Worm (Caenorhabditis elegans) whole organism, late embryonic: Measurements from ENCODE around the gene T10B9.14.
A peak's percentile ranks its signal among the peaks of the same experiment; 100 is the strongest.

Experiments used
- C38D4.7 ChIP-seq: fragments of 200-800 bp; sonication (Bioruptor generic); optimal IDR thresholded peaks from 2 replicates; lab custom pipeline; 2018; ENCODE audit warnings: mild to moderate bottlenecking, missing genetic modification characterization, moderate library complexity, missing compliant biosample characterization
- K02D7.2 ChIP-seq: sonication (generic microtip); optimal IDR thresholded peaks from 2 replicates; lab custom pipeline; 2017; ENCODE audit warnings: mild to moderate bottlenecking, missing genetic modification characterization, missing compliant biosample characterization
- K09A11.1 ChIP-seq: sonication (generic microtip); optimal IDR thresholded peaks from 2 replicates; lab custom pipeline; 2017; ENCODE audit warnings: antibody characterized with exemption, mild to moderate bottlenecking, missing genetic modification characterization, missing compliant biosample characterization; ENCODE audit not compliant: insufficient read depth
- Y22D7AL.16 ChIP-seq: sonication (generic microtip); optimal IDR thresholded peaks from 2 replicates; lab custom pipeline; 2016; ENCODE audit warnings: missing genetic modification characterization, missing compliant biosample characterization
- ceh-14 ChIP-seq: sonication (generic microtip); optimal IDR thresholded peaks from 2 replicates; lab custom pipeline; 2016; ENCODE audit warnings: missing genotype, missing genetic modification characterization, missing compliant biosample characterization
- ceh-22 ChIP-seq: sonication (generic microtip); optimal IDR thresholded peaks from 2 replicates; lab custom pipeline; 2017; ENCODE audit warnings: missing biosample characterization, missing genetic modification characterization
- ceh-24 ChIP-seq: sonication (generic microtip); optimal IDR thresholded peaks from 2 replicates; lab custom pipeline; 2016; ENCODE audit warnings: mild to moderate bottlenecking, missing genetic modification characterization, missing compliant biosample characterization
- ceh-31 ChIP-seq: sonication (generic microtip); optimal IDR thresholded peaks from 2 replicates; lab custom pipeline; 2016; ENCODE audit warnings: missing genetic modification characterization, missing compliant biosample characterization
- ceh-34 ChIP-seq: sonication (generic microtip); optimal IDR thresholded peaks from 2 replicates; lab custom pipeline; 2016; ENCODE audit warnings: mild to moderate bottlenecking, missing genetic modification characterization, missing compliant biosample characterization
- ceh-45 ChIP-seq: fragments of 200-800 bp; sonication (Bioruptor generic); IDR thresholded peaks from 2 replicates; pipeline ENCODE4 v1.3.6; 2022; ENCODE audit warnings: missing genetic modification reagents, missing genetic modification characterization, missing compliant biosample characterization
- ceh-6 ChIP-seq: fragments of 200-800 bp; sonication (Bioruptor generic); optimal IDR thresholded peaks from 2 replicates; lab custom pipeline; 2018; ENCODE audit warnings: mild to moderate bottlenecking, missing genetic modification characterization, missing compliant biosample characterization
- elt-2 ChIP-seq: sonication (generic microtip); optimal IDR thresholded peaks from 2 replicates; lab custom pipeline; 2016; ENCODE audit warnings: missing genetic modification reagents, missing genetic modification characterization, missing compliant biosample characterization
- ets-4 ChIP-seq: sonication (generic microtip); optimal IDR thresholded peaks from 2 replicates; lab custom pipeline; 2016; ENCODE audit warnings: missing genetic modification characterization, missing compliant biosample characterization
- fkh-6 ChIP-seq: sonication (generic microtip); optimal IDR thresholded peaks from 2 replicates; lab custom pipeline; 2016; ENCODE audit warnings: missing genetic modification characterization, missing compliant biosample characterization
- gmeb-2 ChIP-seq: sonication (generic microtip); optimal IDR thresholded peaks from 2 replicates; lab custom pipeline; 2016; ENCODE audit warnings: missing genetic modification characterization, inconsistent platforms, missing compliant biosample characterization
- hlh-8 ChIP-seq: sonication (generic microtip); optimal IDR thresholded peaks from 2 replicates; lab custom pipeline; 2016; ENCODE audit warnings: missing genotype, missing genetic modification characterization, missing compliant biosample characterization
- lin-11 ChIP-seq: fragments of 200-800 bp; sonication (Bioruptor generic); optimal IDR thresholded peaks from 2 replicates; lab custom pipeline; 2018; ENCODE audit warnings: mild to moderate bottlenecking, missing genetic modification characterization, missing compliant biosample characterization
- madf-2 ChIP-seq: sonication (generic microtip); optimal IDR thresholded peaks from 2 replicates; lab custom pipeline; 2017; ENCODE audit warnings: missing genetic modification characterization, missing compliant biosample characterization
- nfya-1 ChIP-seq: sonication (generic microtip); optimal IDR thresholded peaks from 2 replicates; lab custom pipeline; 2017; ENCODE audit warnings: missing genetic modification characterization, mild to moderate bottlenecking, missing compliant biosample characterization, antibody characterized with exemption, moderate library complexity
- npax-4 ChIP-seq: sonication (generic microtip); optimal IDR thresholded peaks from 2 replicates; lab custom pipeline; 2016; ENCODE audit warnings: missing genetic modification characterization, missing compliant biosample characterization
- odd-2 ChIP-seq: sonication (generic microtip); optimal IDR thresholded peaks from 2 replicates; lab custom pipeline; 2017; ENCODE audit warnings: antibody characterized with exemption, mild to moderate bottlenecking, missing genetic modification characterization, missing compliant biosample characterization
- pag-3 ChIP-seq: sonication (generic microtip); optimal IDR thresholded peaks from 2 replicates; lab custom pipeline; 2016; ENCODE audit warnings: missing compliant biosample characterization, missing genetic modification characterization, borderline replicate concordance
- pat-9 ChIP-seq: fragments of 200-800 bp; sonication (Bioruptor generic); optimal IDR thresholded peaks from 2 replicates; lab custom pipeline; 2018; ENCODE audit warnings: mild to moderate bottlenecking, missing genetic modification characterization, moderate library complexity, missing compliant biosample characterization
- pha-2 ChIP-seq: sonication (generic microtip); optimal IDR thresholded peaks from 2 replicates; lab custom pipeline; 2017; ENCODE audit warnings: mild to moderate bottlenecking, missing genetic modification characterization, missing compliant biosample characterization
- pha-4 ChIP-seq: fragments of 150-350 bp; optimal IDR thresholded peaks from 2 replicates; lab custom pipeline; 2018; ENCODE audit warnings: missing biosample characterization, missing genetic modification reagents, missing genetic modification characterization
- pqm-1 ChIP-seq: sonication (generic microtip); optimal IDR thresholded peaks from 2 replicates; lab custom pipeline; 2016; ENCODE audit warnings: missing genetic modification characterization, missing compliant biosample characterization
- sox-2 ChIP-seq: fragments of 200-800 bp; sonication (Bioruptor generic); IDR thresholded peaks from 2 replicates; pipeline ENCODE4 v1.3.6; 2022; ENCODE audit warnings: missing genetic modification reagents, missing genetic modification characterization, missing compliant biosample characterization
- syd-9 ChIP-seq: sonication (generic microtip); optimal IDR thresholded peaks from 2 replicates; lab custom pipeline; 2016; ENCODE audit warnings: mild to moderate bottlenecking, missing genetic modification characterization, moderate library complexity, missing compliant biosample characterization
- tbx-2 ChIP-seq: sonication (generic microtip); optimal IDR thresholded peaks from 2 replicates; lab custom pipeline; 2016; ENCODE audit warnings: missing genetic modification characterization, missing compliant biosample characterization
- tbx-7 ChIP-seq: sonication (generic microtip); optimal IDR thresholded peaks from 2 replicates; lab custom pipeline; 2016; ENCODE audit warnings: missing genotype, missing genetic modification characterization, missing compliant biosample characterization
- zip-5 ChIP-seq: sonication (generic microtip); optimal IDR thresholded peaks from 2 replicates; lab custom pipeline; 2016; ENCODE audit warnings: missing genetic modification characterization, missing compliant biosample characterization
- ztf-16 ChIP-seq: sonication (generic microtip); optimal IDR thresholded peaks from 2 replicates; lab custom pipeline; 2017; ENCODE audit warnings: missing genetic modification characterization, missing compliant biosample characterization

T10B9.14 gene

DNA sequence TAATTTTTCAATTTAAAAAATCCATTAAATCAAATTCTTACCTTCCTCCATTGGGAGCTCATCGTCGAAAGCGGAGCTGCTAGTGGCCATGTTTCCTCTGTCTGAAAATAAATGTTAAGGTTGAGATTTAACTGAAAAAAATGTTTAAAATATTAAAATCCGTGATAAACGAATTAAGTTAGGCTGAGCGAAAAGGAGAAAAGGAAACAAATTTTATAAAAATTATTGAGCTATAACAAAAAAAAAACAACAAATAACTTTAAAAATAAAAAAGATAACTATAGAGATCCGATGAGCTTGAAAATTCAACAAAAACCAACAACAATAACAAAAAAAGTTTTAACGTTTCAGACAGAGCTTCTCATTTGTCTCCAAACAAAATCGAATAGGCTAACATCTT lies 39.5 kb downstream of the T10B9.14 start, which contains the start of gene pno-1:
Gene pno-1 (minus strand): TSS at position 101 of the 400 bp plus-strand sequence.
- TF ChIP-seq pha-4 (tag; lab: Kevin White, UChicago) (no peak), ceh-14 (tag; lab: Kevin White, UChicago) (no peak)
- TF ChIP-seq, all 69 proteins: peak for 0

DNA sequence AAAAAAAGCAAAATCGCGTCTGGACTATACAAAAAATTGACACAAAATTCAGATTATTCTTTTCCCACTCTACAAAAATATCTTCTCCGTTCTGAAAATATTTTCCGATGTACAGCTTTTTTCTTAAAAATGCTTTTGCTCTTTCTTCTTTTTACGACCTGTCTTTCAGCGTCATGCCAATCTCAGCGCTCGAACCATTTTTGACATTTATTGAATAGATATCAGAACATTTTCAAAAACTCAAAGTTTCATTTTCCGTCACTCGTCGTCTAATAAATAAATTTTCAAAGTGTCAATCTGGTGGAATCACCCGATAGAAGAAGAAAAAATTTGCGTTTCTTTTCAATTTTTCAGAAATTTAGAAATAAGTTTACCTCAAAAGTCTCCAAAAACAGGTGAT lies 40.8 kb downstream of the T10B9.14 start:
- TF ChIP-seq nfya-1 (no peak), ceh-34 (no peak), zip-5 (tag; lab: Kevin White, UChicago) (no peak), sox-2 (GFP tag; lab: Robert Waterston, UW) (no peak), ceh-6 (no peak), ztf-16 (tag; lab: Kevin White, UChicago) (no peak), pha-2 (no peak), K02D7.2 (tag; lab: Kevin White, UChicago) (no peak), Y22D7AL.16 (no peak)

DNA sequence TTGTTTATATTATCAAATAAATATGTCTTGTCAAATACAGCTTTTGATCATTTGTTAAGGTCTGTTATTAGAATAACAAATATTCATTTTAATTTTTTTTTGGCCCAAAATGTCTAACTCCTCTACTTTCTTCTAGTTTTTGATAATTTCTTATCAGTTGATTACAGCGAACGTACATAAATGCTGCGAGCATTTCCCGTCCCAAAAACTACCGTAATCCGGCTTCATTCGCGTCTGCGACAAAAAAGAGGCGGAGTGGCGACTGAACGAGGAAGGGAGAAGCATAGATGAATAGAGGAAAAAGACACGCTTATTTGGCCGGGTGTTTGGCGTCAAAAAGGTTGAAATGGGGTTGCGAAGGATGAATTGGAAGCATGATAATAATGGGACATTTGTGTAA lies 41.7 kb downstream of the T10B9.14 start:
- TF ChIP-seq hlh-8 = no peak
- TF ChIP-seq syd-9 (tag; lab: Kevin White, UChicago) = no peak
- no peak for TF ChIP-seq K09A11.1 (tag; lab: Kevin White, UChicago)
- TF ChIP-seq pqm-1 = no peak
- peak; percentile 28 for TF ChIP-seq madf-2
- TF ChIP-seq ets-4 = no peak
- TF ChIP-seq pag-3 (tag; lab: Kevin White, UChicago) = no peak
- peak; percentile 22 for TF ChIP-seq elt-2 (tag; lab: Kevin White, UChicago)

DNA sequence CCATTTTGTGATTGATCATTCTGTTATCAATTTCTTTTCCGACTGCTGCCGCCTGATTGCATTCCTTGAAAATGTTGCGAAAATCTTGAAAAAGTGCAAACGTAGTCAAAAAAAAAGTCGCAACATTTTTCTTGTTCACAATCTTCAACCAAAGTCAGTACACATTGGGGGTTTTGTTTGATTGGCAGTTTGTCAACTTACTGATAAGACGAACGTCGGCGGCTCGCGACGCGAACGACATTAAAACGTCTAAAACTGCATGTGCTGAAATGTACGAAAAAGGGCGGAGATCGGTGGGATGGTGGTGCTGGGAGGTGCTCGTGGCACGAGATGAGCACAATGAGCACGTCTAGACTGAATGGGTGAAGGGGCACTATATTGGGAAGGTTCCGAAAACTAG lies 43.4 kb downstream of the T10B9.14 start:
- TF ChIP-seq pha-2 = no peak
- no peak for TF ChIP-seq ceh-24 (tag; lab: Kevin White, UChicago)
- no peak for TF ChIP-seq fkh-6 (tag; lab: Kevin White, UChicago)
- TF ChIP-seq tbx-7 (tag; lab: Kevin White, UChicago) = no peak
- no peak for TF ChIP-seq ceh-31 (tag; lab: Kevin White, UChicago)
- no peak for TF ChIP-seq ets-4
- no peak for TF ChIP-seq odd-2 (tag; lab: Kevin White, UChicago)
- TF ChIP-seq tbx-2 (tag; lab: Kevin White, UChicago) = no peak
- TF ChIP-seq ceh-45 (GFP tag; lab: Robert Waterston, UW) = no peak
- TF ChIP-seq pqm-1 = no peak
- no peak for TF ChIP-seq syd-9 (tag; lab: Kevin White, UChicago)
- no peak for TF ChIP-seq ceh-22 (tag; lab: Kevin White, UChicago)
- no peak for TF ChIP-seq ceh-6
- no peak for TF ChIP-seq C38D4.7 (GFP tag; lab: Kevin White, UChicago)
- no peak for TF ChIP-seq gmeb-2 (tag; lab: Kevin White, UChicago)
- TF ChIP-seq pat-9 (tag; lab: Kevin White, UChicago) = no peak

DNA sequence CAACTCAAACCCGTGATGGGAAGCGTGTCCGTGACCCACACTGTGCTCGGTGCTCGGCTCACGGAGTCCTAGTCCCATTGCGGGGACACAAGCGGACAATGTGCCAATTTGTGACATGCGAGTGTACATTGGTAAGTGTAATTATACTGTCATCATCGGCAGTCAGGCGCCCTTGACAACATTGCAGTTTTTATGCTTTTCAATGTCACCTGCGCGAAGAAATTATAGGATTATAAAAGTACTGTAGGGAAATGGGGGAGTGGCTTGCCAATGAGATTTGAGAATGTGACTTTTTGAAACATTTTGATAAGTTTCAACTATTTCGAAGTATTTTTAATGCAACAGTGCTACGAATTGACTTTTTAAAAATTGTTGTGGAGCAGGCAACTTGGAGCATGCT lies 46.5 kb downstream of the T10B9.14 start:
- no peak for TF ChIP-seq pqm-1
- no peak for TF ChIP-seq lin-11 (tag; lab: Kevin White, UChicago)
- no peak for TF ChIP-seq npax-4 (tag; lab: Kevin White, UChicago)
